Fruit fly (Drosophila melanogaster): ENCODE results near the gene Spindly.

Gene Spindly

DNA sequence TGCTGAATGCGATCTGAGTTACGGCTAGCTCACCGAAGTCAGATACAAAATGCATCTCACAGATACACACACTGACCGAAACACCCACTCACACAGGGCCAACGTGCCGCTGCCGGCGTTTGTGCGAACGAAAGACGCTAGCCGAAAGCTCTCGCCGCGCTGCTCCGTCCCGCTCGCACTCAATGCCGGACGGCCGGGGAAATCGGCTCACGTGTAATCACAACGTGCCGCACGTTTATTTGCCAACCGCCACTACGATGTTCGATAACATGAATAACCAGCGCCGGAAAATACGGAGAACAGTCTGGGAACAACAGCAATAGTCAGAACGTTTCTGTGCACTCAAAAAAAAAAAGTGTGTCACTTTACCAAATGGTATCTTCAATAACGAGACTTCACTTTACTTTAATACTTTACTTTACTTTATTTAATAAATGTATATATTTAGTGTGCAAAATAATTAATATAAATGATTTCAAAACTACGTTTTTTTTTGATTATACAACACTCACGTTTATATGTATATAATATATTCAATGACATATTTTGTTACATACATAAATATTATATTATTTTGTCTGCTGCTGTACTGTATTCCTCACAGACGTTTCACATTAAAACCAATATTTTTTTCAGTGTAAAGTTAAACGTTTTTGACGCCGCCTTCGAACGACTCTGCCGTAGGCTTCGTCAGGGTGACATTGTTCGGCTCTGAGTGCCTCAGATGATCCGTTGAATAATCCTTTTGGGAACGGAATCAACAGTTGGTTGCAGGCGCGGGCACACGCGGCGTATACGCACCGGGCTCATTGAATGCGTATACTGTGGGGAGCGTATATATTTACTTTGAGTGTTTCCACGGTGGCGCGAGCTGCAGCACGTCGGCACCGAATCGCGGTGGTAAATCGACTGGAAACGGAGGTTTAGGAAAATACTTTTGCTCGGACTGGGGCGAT, 22.6 kb downstream of the Spindly start, which contains the start of gene tim (continued):
- TF ChIP-seq seq (GFP tag; IDR thresholded peaks at IDR 0.05) (peak; percentile 37; the same call in 1 of the 2 replicates), bowl (GFP tag; IDR thresholded peaks at IDR 0.05) (no peak; the same call in 1 of the 2 replicates), BtbVII (GFP tag; optimal IDR thresholded peaks at IDR 0.05) (no peak), cad (GFP tag; optimal IDR thresholded peaks at IDR 0.05) (no peak), CG17385 (GFP tag; optimal IDR thresholded peaks at IDR 0.05) (peak; percentile 44), CG8089 (GFP tag; optimal IDR thresholded peaks at IDR 0.05) (no peak), CG14710 (tag; optimal IDR thresholded peaks at IDR 0.05) (peak; percentile 39), ken (GFP tag; IDR thresholded peaks at IDR 0.05) (no peak), CoRest (tag; optimal IDR thresholded peaks at IDR 0.05) (peak; percentile 46), CG7963 (GFP tag; IDR thresholded peaks at IDR 0.05; ENCODE audit: partially characterized antibody) (no peak), NK7.1 (GFP tag; optimal IDR thresholded peaks at IDR 0.05) (no peak), Dref (GFP tag; IDR thresholded peaks at IDR 0.05) (peak; percentile 34), bbx (GFP tag; IDR thresholded peaks at IDR 0.05; ENCODE audit: partially characterized antibody) (peak; percentile 57), CG11560 (tag; IDR thresholded peaks at IDR 0.05) (no peak), Sox100B (GFP tag; optimal IDR thresholded peaks at IDR 0.05) (no peak), CG6854 (GFP tag; optimal IDR thresholded peaks at IDR 0.05) (no peak), CG11504 (tag; optimal IDR thresholded peaks at IDR 0.05) (peak; percentile 76), amos (GFP tag; IDR thresholded peaks at IDR 0.05; ENCODE audit: partially characterized antibody) (no peak), CG9727 (GFP tag; optimal IDR thresholded peaks at IDR 0.05) (peak; percentile 43), row (GFP tag; IDR thresholded peaks at IDR 0.05) (peak; percentile 36; the same call in 2 of the 3 replicates), CG6654 (GFP tag; optimal IDR thresholded peaks at IDR 0.05) (no peak), Bgb (GFP tag; IDR thresholded peaks at IDR 0.05; ENCODE audit: partially characterized antibody) (peak; percentile 28; the same call in 1 of the 2 replicates), pfk (GFP tag; optimal IDR thresholded peaks at IDR 0.05) (no peak), CG31441 (GFP tag; IDR thresholded peaks at IDR 0.05) (peak; percentile 56; the same call in 1 of the 2 replicates), CG12942 (GFP tag; optimal IDR thresholded peaks at IDR 0.05) (peak; percentile 44), exex (tag; optimal IDR thresholded peaks at IDR 0.05) (no peak), Nf-YA (GFP tag; IDR thresholded peaks at IDR 0.05) (0 out of 2 replicates have a peak, but pooled peaks have one; percentile 15), CG13775 (GFP tag; optimal IDR thresholded peaks at IDR 0.05) (peak; percentile 13), MBD-R2 (GFP tag; IDR thresholded peaks at IDR 0.05) (no peak; the same call in 1 of the 2 replicates), vvl (GFP tag; IDR thresholded peaks at IDR 0.05) (peak; percentile 46), sob (GFP tag; IDR thresholded peaks at IDR 0.05) (peak; percentile 39), Vsx1 (GFP tag; optimal IDR thresholded peaks at IDR 0.05) (no peak), CG10366 (GFP tag; IDR thresholded peaks at IDR 0.05) (peak; percentile 42), CG10267 (tag; optimal IDR thresholded peaks at IDR 0.05) (peak; percentile 36), sr (GFP tag; IDR thresholded peaks at IDR 0.05) (peak; percentile 91), lola (GFP tag; optimal IDR thresholded peaks at IDR 0.05) (peak in 1 of 3 experiments; percentile 35), dmrt11E (tag; optimal IDR thresholded peaks at IDR 0.05) (no peak), TFAM (GFP tag; optimal IDR thresholded peaks at IDR 0.05) (no peak), tap (tag; optimal IDR thresholded peaks at IDR 0.05) (no peak), cwo (GFP tag; optimal IDR thresholded peaks at IDR 0.05) (peak; percentile 99), CG12391 (tag; optimal IDR thresholded peaks at IDR 0.05) (peak; percentile 63), Pdp1 (GFP tag; optimal IDR thresholded peaks at IDR 0.05) (peak in 1 of 2 experiments; percentile 76), CG16815 (GFP tag; optimal IDR thresholded peaks at IDR 0.05) (peak; percentile 6), fd96Cb (tag; optimal IDR thresholded peaks at IDR 0.05) (peak; percentile 47), HmgZ (tag; optimal IDR thresholded peaks at IDR 0.05) (no peak), crc (GFP tag; optimal IDR thresholded peaks at IDR 0.05) (no peak), Rfx (GFP tag; IDR thresholded peaks at IDR 0.05) (0 out of 2 replicates have a peak, but pooled peaks have one; percentile 16)

Data from whole organism, embryonic.